Worm (Caenorhabditis elegans) whole organism, early embryonic: Measurements from ENCODE around the gene D2089.3.

Experiments
- B0310.2 ChIP-seq: sonication (generic microtip); optimal IDR thresholded peaks from 2 replicates; lab custom pipeline; 2016; ENCODE audit warnings: mild to moderate bottlenecking, missing genetic modification characterization, missing compliant biosample characterization
- F13C5.2 ChIP-seq: sonication (generic microtip); optimal IDR thresholded peaks from 2 replicates; lab custom pipeline; 2017; ENCODE audit warnings: mild to moderate bottlenecking, missing genetic modification characterization, inconsistent platforms, missing compliant biosample characterization
- aly-1 ChIP-seq: sonication (generic microtip); optimal IDR thresholded peaks from 2 replicates; lab custom pipeline; 2016; ENCODE audit warnings: missing genetic modification characterization, missing compliant biosample characterization
- ama-1 ChIP-seq: fragments of 150-350 bp; optimal IDR thresholded peaks from 2 replicates; lab custom pipeline; 2014
- ceh-13 ChIP-seq: fragments of 200-800 bp; sonication (Bioruptor generic); optimal IDR thresholded peaks from 2 replicates; lab custom pipeline; 2018; ENCODE audit warnings: mild to moderate bottlenecking, missing genetic modification characterization, missing compliant biosample characterization
- ceh-36 ChIP-seq: sonication (generic microtip); optimal IDR thresholded peaks from 2 replicates; lab custom pipeline; 2016; ENCODE audit warnings: missing genetic modification characterization, inconsistent platforms, missing compliant biosample characterization
- ets-7 ChIP-seq: sonication (generic microtip); optimal IDR thresholded peaks from 2 replicates; lab custom pipeline; 2016; ENCODE audit warnings: missing genotype, missing genetic modification characterization, missing compliant biosample characterization
- flt-1 ChIP-seq: fragments of 200-800 bp; sonication (Bioruptor generic); IDR thresholded peaks from 2 replicates; pipeline ENCODE4 v1.3.6; 2022; ENCODE audit warnings: missing genetic modification characterization, missing compliant biosample characterization
- hmbx-1 ChIP-seq: sonication (generic microtip); optimal IDR thresholded peaks from 2 replicates; lab custom pipeline; 2016; ENCODE audit warnings: mild to moderate bottlenecking, missing genetic modification characterization, missing compliant biosample characterization
- hmg-4 ChIP-seq: fragments of 200-800 bp; sonication (Bioruptor generic); optimal IDR thresholded peaks from 2 replicates; lab custom pipeline; 2018; ENCODE audit warnings: mild to moderate bottlenecking, missing genetic modification characterization, missing compliant biosample characterization
- hnd-1 ChIP-seq: sonication (generic microtip); optimal IDR thresholded peaks from 2 replicates; lab custom pipeline; 2016; ENCODE audit warnings: missing genetic modification characterization, missing compliant biosample characterization
- pes-1 ChIP-seq: fragments of 200-800 bp; sonication (Bioruptor generic); IDR thresholded peaks from 2 replicates; pipeline ENCODE4 v1.3.6; 2022; ENCODE audit warnings: missing genetic modification reagents, missing genetic modification characterization, missing compliant biosample characterization
- scrt-1 ChIP-seq: fragments of 200-800 bp; sonication (Bioruptor generic); IDR thresholded peaks from 2 replicates; pipeline ENCODE4 v1.3.6; 2022; ENCODE audit warnings: missing genetic modification characterization, missing compliant biosample characterization
- sea-1 ChIP-seq: fragments of 200-800 bp; sonication (Bioruptor generic); conservative IDR thresholded peaks from 2 replicates; pipeline ENCODE4 v1.3.6; 2022; ENCODE audit warnings: missing genetic modification characterization, missing compliant biosample characterization
- tbx-11 ChIP-seq: fragments of 200-800 bp; sonication (Bioruptor generic); IDR thresholded peaks from 2 replicates; pipeline ENCODE4 v1.3.6; 2022; ENCODE audit warnings: missing genetic modification characterization, missing compliant biosample characterization
- tbx-37 ChIP-seq: fragments of 200-800 bp; sonication (Bioruptor generic); conservative IDR thresholded peaks from 2 replicates; pipeline ENCODE4 v1.3.6; 2022; ENCODE audit warnings: missing genetic modification reagents, missing genetic modification characterization, missing compliant biosample characterization
- tra-4 ChIP-seq: sonication (generic microtip); optimal IDR thresholded peaks from 2 replicates; lab custom pipeline; 2017; ENCODE audit warnings: missing genetic modification characterization, missing compliant biosample characterization

The D2089.3 gene

DNA sequence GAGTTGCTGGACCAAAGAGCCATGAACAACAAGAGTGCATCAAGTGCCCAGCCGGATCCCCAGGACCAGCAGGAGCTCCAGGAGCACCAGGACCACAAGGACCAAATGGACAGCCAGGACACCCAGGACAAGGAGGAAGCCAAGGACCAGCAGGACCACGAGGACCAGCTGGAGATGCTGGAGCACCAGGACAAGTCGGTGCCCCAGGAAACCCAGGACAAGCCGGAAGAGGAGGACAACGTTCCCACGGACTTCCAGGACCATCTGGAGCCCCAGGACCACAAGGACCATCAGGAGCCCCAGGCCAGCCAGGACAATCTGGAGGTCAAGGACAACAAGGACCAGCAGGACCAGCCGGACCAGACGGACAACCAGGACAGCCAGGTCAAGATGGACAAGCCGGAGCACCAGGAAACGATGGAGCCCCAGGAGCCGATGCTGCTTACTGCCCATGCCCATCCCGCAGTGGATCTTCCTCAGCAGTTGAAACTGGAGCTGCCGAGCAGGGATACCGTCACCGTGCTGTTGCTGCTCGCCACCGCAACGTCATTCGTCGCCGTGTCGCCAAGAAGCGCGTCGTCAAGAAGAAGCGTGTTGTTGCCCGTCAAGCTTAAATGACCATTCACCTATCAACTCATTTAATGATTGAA is 40.5 kb upstream of the D2089.3 start:
- TF ChIP-seq F13C5.2 (tag; lab: Kevin White, UChicago) (no peak), sea-1 (GFP tag; lab: Robert Waterston, UW) (no peak)

DNA sequence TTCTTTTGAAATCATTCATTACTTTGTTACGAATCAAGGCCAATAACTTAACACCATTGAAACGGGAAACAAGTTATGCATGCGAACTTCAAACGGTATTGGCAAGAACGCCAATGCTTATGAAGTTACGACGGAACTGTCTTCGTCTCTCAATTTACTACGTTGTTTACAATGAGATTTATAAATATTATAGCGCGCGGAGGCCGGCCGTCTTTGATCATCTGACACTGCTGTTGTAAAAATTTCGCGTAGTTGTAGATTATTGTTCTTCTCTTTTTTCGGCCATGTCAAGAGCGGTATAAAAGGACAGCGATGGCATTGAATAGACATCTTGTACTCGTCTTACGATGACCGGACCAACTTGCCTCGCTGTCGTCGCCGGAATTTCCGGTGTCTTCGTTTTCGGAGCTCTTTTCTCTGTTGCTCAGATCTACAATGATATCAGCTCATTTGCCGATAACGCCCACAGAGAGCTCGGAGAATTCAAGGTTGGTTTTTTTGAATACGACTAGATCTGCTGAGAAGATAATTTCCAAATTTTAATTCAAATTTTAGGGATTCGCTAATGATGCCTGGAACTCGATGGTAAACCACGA is 39.7 kb upstream of the D2089.3 start, which contains the start of gene col-39:
TSS of gene col-39 (plus strand) at position 342 of the 596 bp plus-strand sequence.
- TF ChIP-seq F13C5.2 (tag; lab: Kevin White, UChicago), result no peak
- no peak for TF ChIP-seq ets-7
- TF ChIP-seq flt-1 (GFP tag; lab: Robert Waterston, UW), result no peak
- TF ChIP-seq B0310.2, result no peak
- no peak for TF ChIP-seq ama-1 (lab: Kevin White, UChicago)
- no peak for TF ChIP-seq hnd-1 (tag; lab: Kevin White, UChicago)
- TF ChIP-seq pes-1 (GFP tag; lab: Robert Waterston, UW), result no peak
- no peak for TF ChIP-seq hmbx-1 (tag; lab: Kevin White, UChicago)
- TF ChIP-seq ceh-36 (tag; lab: Kevin White, UChicago), result no peak

DNA sequence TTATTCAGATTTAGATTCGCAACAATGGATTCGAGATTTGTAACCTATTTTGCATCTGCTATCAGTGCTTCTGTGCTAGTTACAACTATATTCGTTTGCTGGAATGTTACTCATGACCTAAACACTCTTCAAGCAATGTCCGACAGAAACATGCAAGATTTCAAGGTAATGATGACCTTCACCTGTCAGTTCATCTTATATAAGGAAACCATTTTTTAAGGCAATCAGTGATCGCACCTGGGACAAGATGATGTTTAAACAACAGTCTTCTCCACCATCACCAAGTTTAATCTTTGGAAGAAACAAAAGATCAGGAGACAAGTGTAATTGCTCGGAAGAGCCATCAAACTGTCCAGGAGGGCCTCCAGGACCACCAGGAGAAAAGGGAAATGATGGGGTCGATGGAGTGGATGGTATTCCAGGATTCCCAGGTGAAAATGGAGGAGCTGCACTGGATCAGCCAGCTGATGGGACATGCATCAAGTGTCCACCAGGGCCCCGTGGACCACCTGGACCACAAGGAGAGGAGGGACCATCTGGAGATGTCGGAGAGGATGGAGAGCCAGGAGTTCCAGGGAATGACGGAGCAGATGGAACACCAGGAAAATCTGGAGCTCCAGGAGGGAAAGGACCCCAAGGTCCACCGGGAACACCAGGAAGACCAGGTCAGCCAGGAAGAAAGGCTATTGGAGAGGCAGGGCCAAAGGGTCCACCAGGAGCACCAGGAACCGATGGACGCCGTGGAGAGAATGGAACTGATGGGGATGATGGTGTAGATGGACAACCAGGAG is 38.9 kb upstream of the D2089.3 start, which contains the start of gene col-79:
TSS of gene col-79 (plus strand) at position 20 of the 791 bp plus-strand sequence.
- TF ChIP-seq hnd-1 (tag; lab: Kevin White, UChicago) (no peak), hmg-4 (no peak), ama-1 (lab: Kevin White, UChicago) (no peak), flt-1 (GFP tag; lab: Robert Waterston, UW) (no peak), ets-7 (no peak), pes-1 (GFP tag; lab: Robert Waterston, UW) (no peak), B0310.2 (no peak), ceh-13 (no peak), tbx-37 (GFP tag; lab: Robert Waterston, UW) (no peak), sea-1 (GFP tag; lab: Robert Waterston, UW) (no peak), scrt-1 (GFP tag; lab: Robert Waterston, UW) (no peak), aly-1 (tag; lab: Kevin White, UChicago) (no peak), tra-4 (no peak), ceh-36 (tag; lab: Kevin White, UChicago) (no peak), tbx-11 (GFP tag; lab: Robert Waterston, UW) (no peak), F13C5.2 (tag; lab: Kevin White, UChicago) (no peak), hmbx-1 (tag; lab: Kevin White, UChicago) (no peak)

DNA sequence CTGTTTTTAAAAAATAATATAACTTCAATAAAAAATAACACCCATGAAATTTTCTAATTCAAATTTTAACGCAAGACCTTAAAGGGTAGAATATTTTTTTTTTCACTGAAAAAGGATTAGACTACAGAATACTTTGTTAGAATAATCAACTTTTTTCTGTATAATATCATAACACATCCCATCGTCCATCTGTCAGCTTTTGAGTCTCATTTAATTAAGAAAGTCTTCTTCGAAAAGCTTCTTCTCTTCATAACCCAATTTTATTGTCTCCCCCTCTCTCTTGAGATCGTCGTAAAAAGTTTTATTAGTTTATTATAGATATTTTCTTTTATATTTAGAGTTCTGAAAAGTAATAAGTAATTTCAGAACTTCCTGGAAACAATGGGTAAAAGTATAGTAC is 31.1 kb upstream of the D2089.3 start:
- TF ChIP-seq hmg-4 (no peak), ama-1 (lab: Kevin White, UChicago) (no peak), tra-4 (no peak)

DNA sequence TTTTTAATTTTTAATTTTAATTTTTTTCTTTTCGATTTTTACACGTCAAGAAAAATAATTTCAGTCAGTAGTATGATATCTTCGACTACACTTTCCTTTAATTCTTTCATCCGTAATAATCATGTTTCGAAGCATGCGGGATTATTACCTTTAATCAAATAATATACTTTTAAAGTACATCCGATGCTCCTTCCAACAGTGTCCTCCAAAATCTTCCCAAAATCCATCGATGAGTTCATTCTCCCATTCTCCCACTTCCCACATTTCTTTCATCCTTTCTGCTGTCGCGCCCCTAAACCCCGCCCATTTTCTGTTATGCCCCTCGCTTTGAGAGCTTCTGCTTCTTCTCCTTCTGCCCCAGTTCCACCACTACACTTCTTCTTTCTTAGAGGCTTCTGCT is 29.8 kb upstream of the D2089.3 start, which contains the start of gene lgc-57:
TSS of gene lgc-57 (plus strand) at position 301 of the 400 bp plus-strand sequence.
- no peak for TF ChIP-seq hmbx-1 (tag; lab: Kevin White, UChicago)
- no peak for TF ChIP-seq hmg-4
- no peak for TF ChIP-seq pes-1 (GFP tag; lab: Robert Waterston, UW)
- no peak for TF ChIP-seq hnd-1 (tag; lab: Kevin White, UChicago)
- TF ChIP-seq tra-4, result no peak
- TF ChIP-seq aly-1 (tag; lab: Kevin White, UChicago), result no peak
- TF ChIP-seq ama-1 (lab: Kevin White, UChicago), result no peak
- TF ChIP-seq F13C5.2 (tag; lab: Kevin White, UChicago), result no peak
- no peak for TF ChIP-seq tbx-11 (GFP tag; lab: Robert Waterston, UW)
- TF ChIP-seq scrt-1 (GFP tag; lab: Robert Waterston, UW), result no peak

DNA sequence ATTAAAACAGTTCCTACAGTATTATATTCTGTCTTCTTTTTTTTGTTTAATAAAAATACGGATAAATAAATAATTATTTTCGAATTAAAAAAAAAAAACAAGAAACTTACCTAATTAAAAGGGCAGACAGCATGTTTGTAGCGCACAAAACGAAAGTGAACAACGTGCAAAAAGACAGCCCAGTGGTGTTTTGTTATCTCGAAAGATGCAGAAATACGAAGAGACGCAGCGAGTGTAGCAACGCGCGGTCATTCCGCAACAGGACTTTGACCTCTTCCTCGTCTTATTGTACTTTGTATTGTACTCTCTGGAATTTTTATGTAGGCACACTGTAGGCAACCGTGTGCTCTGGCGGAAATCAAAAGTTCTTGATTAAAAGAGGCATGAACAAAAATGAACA is 28.7 kb upstream of the D2089.3 start, which contains the start of gene gbh-1:
TSS of gene gbh-1 (minus strand) at position 149 of the 400 bp plus-strand sequence.
- TF ChIP-seq tbx-11 (GFP tag; lab: Robert Waterston, UW), result no peak
- TF ChIP-seq ama-1 (lab: Kevin White, UChicago), result no peak
- TF ChIP-seq F13C5.2 (tag; lab: Kevin White, UChicago), result no peak
- no peak for TF ChIP-seq hmg-4
- no peak for TF ChIP-seq hnd-1 (tag; lab: Kevin White, UChicago)
- TF ChIP-seq hmbx-1 (tag; lab: Kevin White, UChicago), result no peak
- no peak for TF ChIP-seq B0310.2

DNA sequence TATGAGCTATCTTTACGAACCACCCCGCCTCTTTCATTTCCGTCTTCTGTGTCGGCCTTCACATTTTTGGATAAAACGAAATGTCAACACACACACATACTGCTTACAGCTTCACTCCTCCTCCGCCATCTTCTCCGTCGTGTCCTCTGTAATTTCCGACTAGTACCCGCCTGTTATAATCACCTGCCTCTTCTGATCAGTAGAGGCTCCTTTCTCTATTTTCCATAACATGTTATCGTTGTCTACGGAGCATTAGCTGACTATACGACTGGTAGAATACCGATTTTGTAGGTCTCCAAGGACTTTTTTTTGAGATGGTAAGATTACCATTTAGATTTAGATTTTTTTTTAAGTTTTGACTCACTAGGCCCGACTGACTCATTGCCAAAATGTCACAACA is 20.0 kb upstream of the D2089.3 start:
- TF ChIP-seq pes-1 (GFP tag; lab: Robert Waterston, UW) (no peak), tbx-11 (GFP tag; lab: Robert Waterston, UW) (no peak), ets-7 (no peak), sea-1 (GFP tag; lab: Robert Waterston, UW) (no peak), tbx-37 (GFP tag; lab: Robert Waterston, UW) (no peak), tra-4 (no peak), hmg-4 (no peak), scrt-1 (GFP tag; lab: Robert Waterston, UW) (no peak), hnd-1 (tag; lab: Kevin White, UChicago) (no peak), ceh-13 (no peak), B0310.2 (no peak), ceh-36 (tag; lab: Kevin White, UChicago) (no peak), F13C5.2 (tag; lab: Kevin White, UChicago) (no peak), aly-1 (tag; lab: Kevin White, UChicago) (no peak), hmbx-1 (tag; lab: Kevin White, UChicago) (no peak), ama-1 (lab: Kevin White, UChicago) (no peak), flt-1 (GFP tag; lab: Robert Waterston, UW) (no peak)
